Fruit fly (Drosophila melanogaster): ENCODE data around the gene Gbeta13F.

The Gbeta13F gene

DNA sequence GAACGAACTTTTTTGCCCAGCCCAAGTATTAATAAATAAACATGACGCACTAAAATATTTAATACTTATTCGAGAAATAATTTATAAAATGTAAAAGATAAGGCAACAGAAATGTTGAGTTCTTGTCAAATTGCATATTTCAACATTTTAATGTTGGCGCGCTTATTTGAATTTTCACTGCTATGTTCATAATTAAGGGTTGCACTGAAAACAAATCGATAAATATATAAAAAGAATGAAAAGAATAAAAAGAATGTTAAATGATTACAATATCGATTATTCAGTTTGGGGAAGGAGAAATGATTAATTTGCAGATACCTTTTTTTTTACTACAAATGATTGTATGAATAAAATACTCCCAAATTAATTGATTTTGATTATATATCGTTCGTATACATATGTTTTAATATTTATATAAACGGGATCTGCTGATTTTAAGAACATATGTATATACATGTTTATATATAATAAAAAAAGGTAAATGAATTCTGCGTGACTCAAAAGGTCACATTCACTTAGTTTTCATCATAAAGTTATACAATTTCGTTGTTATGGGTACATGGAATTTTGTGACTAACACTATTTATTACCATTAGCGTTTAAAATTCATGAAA, 7.0 kb downstream of the Gbeta13F start (continued):
- no peak for TF ChIP-seq fu2 (GFP tag; optimal IDR thresholded peaks at IDR 0.05)
- no peak for TF ChIP-seq CG7271 (tag; optimal IDR thresholded peaks at IDR 0.05)
- no peak for TF ChIP-seq kah (GFP tag; optimal IDR thresholded peaks at IDR 0.05)
- no peak for TF ChIP-seq BtbVII (GFP tag; optimal IDR thresholded peaks at IDR 0.05)
- TF ChIP-seq so (GFP tag; IDR thresholded peaks at IDR 0.05), result no peak
- no peak for TF ChIP-seq TFAM (GFP tag; optimal IDR thresholded peaks at IDR 0.05)
- peak; percentile 27 for TF ChIP-seq pzg (GFP tag; optimal IDR thresholded peaks at IDR 0.05)
- no peak for TF ChIP-seq caup (GFP tag; optimal IDR thresholded peaks at IDR 0.05; ENCODE audit: severe bottlenecking)
- TF ChIP-seq Vsx1 (GFP tag; optimal IDR thresholded peaks at IDR 0.05), result no peak
- no peak for TF ChIP-seq crol (GFP tag; IDR thresholded peaks at IDR 0.05)
- TF ChIP-seq CG17829 (tag; optimal IDR thresholded peaks at IDR 0.05), result no peak
- no peak for TF ChIP-seq gce (GFP tag; IDR thresholded peaks at IDR 0.05)
- no peak for TF ChIP-seq CG13624 (GFP tag; optimal IDR thresholded peaks at IDR 0.05)
- TF ChIP-seq CG30403 (GFP tag; optimal IDR thresholded peaks at IDR 0.05), result no peak
- no peak for TF ChIP-seq CG42726 (GFP tag; IDR thresholded peaks at IDR 0.05; ENCODE audit: partially characterized antibody)
- TF ChIP-seq crp (GFP tag; optimal IDR thresholded peaks at IDR 0.05), result peak in 1 of 2 experiments; percentile 75
- no peak for TF ChIP-seq pros (GFP tag; optimal IDR thresholded peaks at IDR 0.05)
- no peak for TF ChIP-seq ATbp (GFP tag; optimal IDR thresholded peaks at IDR 0.05)
- TF ChIP-seq CG11504 (tag; optimal IDR thresholded peaks at IDR 0.05), result no peak
- TF ChIP-seq row (GFP tag; IDR thresholded peaks at IDR 0.05), result no peak
- TF ChIP-seq tna (GFP tag; IDR thresholded peaks at IDR 0.05; ENCODE audit: partially characterized antibody), result no peak
- no peak for TF ChIP-seq CG1233 (GFP tag; optimal IDR thresholded peaks at IDR 0.05)
- no peak for TF ChIP-seq Blimp-1 (GFP tag; optimal IDR thresholded peaks at IDR 0.05)
- no peak for TF ChIP-seq Aef1 (GFP tag; IDR thresholded peaks at IDR 0.05)
- TF ChIP-seq MESR4 (GFP tag; optimal IDR thresholded peaks at IDR 0.05), result no peak
- TF ChIP-seq CG12219 (GFP tag; optimal IDR thresholded peaks at IDR 0.05), result no peak
- no peak for TF ChIP-seq CG15696 (tag; optimal IDR thresholded peaks at IDR 0.05)
- TF ChIP-seq sens (GFP tag), result peak; percentile 8
- no peak for TF ChIP-seq peb (GFP tag; IDR thresholded peaks at IDR 0.05)
- TF ChIP-seq CG12769 (tag; optimal IDR thresholded peaks at IDR 0.05), result no peak
- TF ChIP-seq prd (optimal IDR thresholded peaks at IDR 0.05), result no peak
- no peak for TF ChIP-seq prd (GFP tag; IDR thresholded peaks at IDR 0.05)
- no peak for TF ChIP-seq Xbp1 (GFP tag; optimal IDR thresholded peaks at IDR 0.05)

DNA sequence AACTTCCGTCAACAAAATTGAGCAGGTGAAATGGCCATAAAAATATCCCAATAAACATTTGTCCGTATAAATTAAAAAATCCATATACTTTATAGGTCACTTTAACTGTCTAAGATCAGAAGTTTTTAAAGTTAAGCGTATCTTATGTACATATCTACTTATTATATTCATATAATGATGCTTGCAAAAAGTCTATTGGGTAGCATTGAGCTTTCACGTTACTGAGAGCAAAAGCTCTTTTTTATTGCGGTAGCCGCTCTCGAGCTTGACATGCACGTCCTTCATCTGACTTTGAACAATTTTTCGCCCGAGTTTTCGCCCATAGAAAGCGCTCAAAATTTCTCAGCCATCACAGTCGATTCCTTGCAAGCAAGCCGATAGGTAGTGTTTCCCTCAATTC, 7.9 kb downstream of the Gbeta13F start, which contains the start of gene Gapdh2:
Gapdh2 (plus strand) TSS at position 283 of the 400 bp plus-strand sequence.
- TF ChIP-seq CG7357 (GFP tag; IDR thresholded peaks at IDR 0.05), result peak; percentile 94
- peak; percentile 94; the same call in 1 of the 2 replicates for TF ChIP-seq CG8765 (GFP tag; IDR thresholded peaks at IDR 0.05)
- TF ChIP-seq CG6689 (GFP tag; IDR thresholded peaks at IDR 0.05), result peak; percentile 98
- peak; percentile 93 for TF ChIP-seq sima (GFP tag; optimal IDR thresholded peaks at IDR 0.05)
- TF ChIP-seq CG34224 (GFP tag; IDR thresholded peaks at IDR 0.05; ENCODE audit: partially characterized antibody), result no peak
- TF ChIP-seq otp (GFP tag; IDR thresholded peaks at IDR 0.05), result peak; percentile 99
- TF ChIP-seq pita (GFP tag; optimal IDR thresholded peaks at IDR 0.05), result no peak
- TF ChIP-seq h (optimal IDR thresholded peaks at IDR 0.05), result no peak
- TF ChIP-seq CG17186 (GFP tag; optimal IDR thresholded peaks at IDR 0.05), result peak; percentile 87
- peak; percentile 98 for TF ChIP-seq Xbp1 (GFP tag; optimal IDR thresholded peaks at IDR 0.05)
- TF ChIP-seq chinmo (GFP tag; IDR thresholded peaks at IDR 0.05; ENCODE audit: partially characterized antibody), result 0 out of 4 replicates have a peak, but pooled peaks have one; percentile 46
- TF ChIP-seq pfk (GFP tag; optimal IDR thresholded peaks at IDR 0.05), result peak; percentile 88
- peak; percentile 100 for TF ChIP-seq Fer2 (tag; optimal IDR thresholded peaks at IDR 0.05)
- TF ChIP-seq CG11085 (GFP tag; IDR thresholded peaks at IDR 0.05), result peak; percentile 98
- no peak for TF ChIP-seq CG16813 (GFP tag; IDR thresholded peaks at IDR 0.05; ENCODE audit: partially characterized antibody)
- peak; percentile 94 for TF ChIP-seq Hmx (GFP tag; optimal IDR thresholded peaks at IDR 0.05)
- peak; percentile 100 for TF ChIP-seq Dek (tag; optimal IDR thresholded peaks at IDR 0.05)
- peak; percentile 83 for TF ChIP-seq Myb (GFP tag; optimal IDR thresholded peaks at IDR 0.05)
- peak; percentile 96 for TF ChIP-seq croc (GFP tag; conservative IDR thresholded peaks at IDR 0.05)
- TF ChIP-seq H15 (GFP tag; IDR thresholded peaks at IDR 0.05), result peak; percentile 97

Measured in whole organism, embryonic.